Fruit fly (Drosophila melanogaster): ENCODE measurements around the gene CG3308.

The CG3308 gene

dm6 chr3R:21273427-21274038, at the start of gene CG3308 (continued):
- TF ChIP-seq pros (GFP tag; optimal IDR thresholded peaks at IDR 0.05) (no peak), tll (GFP tag; optimal IDR thresholded peaks at IDR 0.05) (no peak), CTCF (GFP tag; optimal IDR thresholded peaks at IDR 0.05) (peak; percentile 4), dimm (GFP tag; IDR thresholded peaks at IDR 0.05) (no peak), tna (GFP tag; IDR thresholded peaks at IDR 0.05; ENCODE audit: partially characterized antibody) (peak; percentile 81), Dll (GFP tag; IDR thresholded peaks at IDR 0.05; ENCODE audit: partially characterized antibody) (peak; percentile 81), Lhr (GFP tag; optimal IDR thresholded peaks at IDR 0.05) (no peak), unc-4 (GFP tag; IDR thresholded peaks at IDR 0.05; ENCODE audit: partially characterized antibody) (peak; percentile 85), C15 (GFP tag; IDR thresholded peaks at IDR 0.05) (no peak), CG8388 (GFP tag; optimal IDR thresholded peaks at IDR 0.05) (no peak), dmrt99B (tag; optimal IDR thresholded peaks at IDR 0.05) (no peak), CG4360 (GFP tag; IDR thresholded peaks at IDR 0.05) (no peak), CG34422 (GFP tag; IDR thresholded peaks at IDR 0.05) (peak; percentile 39; the same call in 2 of the 3 replicates), CG9817 (tag; optimal IDR thresholded peaks at IDR 0.05) (peak; percentile 26), pfk (GFP tag; optimal IDR thresholded peaks at IDR 0.05) (no peak), gem (tag; optimal IDR thresholded peaks at IDR 0.05) (peak; percentile 29), Atf3 (GFP tag; optimal IDR thresholded peaks at IDR 0.05) (peak; percentile 14), Hey (tag; optimal IDR thresholded peaks at IDR 0.05) (no peak), Meics (GFP tag; optimal IDR thresholded peaks at IDR 0.05) (peak; percentile 33), sr (GFP tag; IDR thresholded peaks at IDR 0.05) (no peak), Asciz (GFP tag; optimal IDR thresholded peaks at IDR 0.05) (no peak), Gug (GFP tag; IDR thresholded peaks at IDR 0.05) (peak; percentile 40; the same call in 1 of the 4 replicates), Poxn (GFP tag; IDR thresholded peaks at IDR 0.05) (no peak), aop (GFP tag; IDR thresholded peaks at IDR 0.05) (no peak), zfh2 (GFP tag; optimal IDR thresholded peaks at IDR 0.05) (peak; percentile 23), peb (GFP tag; IDR thresholded peaks at IDR 0.05) (0 out of 2 replicates have a peak, but pooled peaks have one; percentile 8), Bteb2 (GFP tag; optimal IDR thresholded peaks at IDR 0.05) (no peak), insv (GFP tag; optimal IDR thresholded peaks at IDR 0.05) (peak in 1 of 2 experiments; percentile 26), croc (GFP tag; conservative IDR thresholded peaks at IDR 0.05) (no peak), sens (GFP tag) (peak; percentile 69), ftz-f1 (GFP tag; optimal IDR thresholded peaks at IDR 0.05) (no peak), CG42726 (GFP tag; IDR thresholded peaks at IDR 0.05; ENCODE audit: partially characterized antibody) (peak; percentile 79), CG1647 (GFP tag; optimal IDR thresholded peaks at IDR 0.05) (peak; percentile 65), CkIIα-i1 (GFP tag; IDR thresholded peaks at IDR 0.05) (no peak), CG2116 (GFP tag; optimal IDR thresholded peaks at IDR 0.05) (peak; percentile 80), CG14050 (GFP tag; IDR thresholded peaks at IDR 0.05) (0 out of 3 replicates have a peak, but pooled peaks have one; percentile 10), sd (tag; optimal IDR thresholded peaks at IDR 0.05) (peak; percentile 26), CG10654 (GFP tag; optimal IDR thresholded peaks at IDR 0.05) (peak; percentile 39), CG4854 (GFP tag; optimal IDR thresholded peaks at IDR 0.05) (peak; percentile 28), pnt (GFP tag; optimal IDR thresholded peaks at IDR 0.05) (no peak), CG8924 (tag; optimal IDR thresholded peaks at IDR 0.05) (no peak), YL-1 (GFP tag; optimal IDR thresholded peaks at IDR 0.05) (peak; percentile 68), Dek (tag; optimal IDR thresholded peaks at IDR 0.05) (peak; percentile 14), CG16813 (GFP tag; IDR thresholded peaks at IDR 0.05; ENCODE audit: partially characterized antibody) (peak; percentile 84), Blimp-1 (GFP tag; optimal IDR thresholded peaks at IDR 0.05) (no peak), CG15479 (GFP tag; optimal IDR thresholded peaks at IDR 0.05) (no peak), Hand (GFP tag; optimal IDR thresholded peaks at IDR 0.05) (no peak), CG4404 (GFP tag; IDR thresholded peaks at IDR 0.05) (no peak), Awh (GFP tag; IDR thresholded peaks at IDR 0.05) (no peak), CG13894 (tag; optimal IDR thresholded peaks at IDR 0.05) (peak; percentile 72)
